Fruit fly (Drosophila melanogaster) whole organism, embryonic: Measurements from ENCODE around the gene acj6.

Source experiments
- CG11456 ChIP-seq: fragments of 200-800 bp; sonication (Bioruptor generic); IDR thresholded peaks from 3 replicates; pipeline ENCODE4 v1.3.6; 2022; ENCODE audit warnings: missing biosample characterization, missing genetic modification characterization
- CG7928 ChIP-seq: fragments of 200-800 bp; sonication (Bioruptor generic); optimal IDR thresholded peaks from 2 replicates; lab custom pipeline; 2017; ENCODE audit warnings: missing biosample characterization, mild to moderate bottlenecking, missing genetic modification characterization
- dati ChIP-seq: fragments of 200-800 bp; sonication (Bioruptor generic); IDR thresholded peaks from 2 replicates; pipeline ENCODE4 v1.3.6; 2022; ENCODE audit warnings: missing biosample characterization, missing genetic modification characterization
- tin ChIP-seq: fragments of 200-800 bp; sonication (Bioruptor generic); optimal IDR thresholded peaks from 3 replicates; lab custom pipeline; 2016; ENCODE audit warnings: missing biosample characterization, missing genetic modification characterization

- TF ChIP-seq CG11456 (GFP tag; lab: Robert Waterston, UW), result no peak
- TF ChIP-seq tin (GFP tag; lab: Kevin White, UChicago), result no peak
- no peak for TF ChIP-seq CG7928 (GFP tag; lab: Kevin White, UChicago)
- TF ChIP-seq dati (GFP tag; lab: Robert Waterston, UW), result no peak
These were observed 8.8 kb downstream of the acj6 start for dm6 chrX:15370103-15370502.
